Fruit fly (Drosophila melanogaster) whole organism, embryonic: Measurements from ENCODE around the gene CG31141.

Source experiments
- Ada2b ChIP-seq: fragments of 200-800 bp; sonication (Bioruptor generic); IDR thresholded peaks from 2 replicates; pipeline ENCODE4 v1.3.6; 2022; ENCODE audit warnings: missing biosample characterization, missing genetic modification characterization
- Atf-2 ChIP-seq: fragments of 200-800 bp; sonication (Bioruptor generic); optimal IDR thresholded peaks from 2 replicates; lab custom pipeline; 2016; ENCODE audit warnings: missing biosample characterization, missing genetic modification characterization
- B-H2 ChIP-seq: fragments of 200-800 bp; sonication (Bioruptor generic); optimal IDR thresholded peaks from 2 replicates; lab custom pipeline; 2018; ENCODE audit warnings: missing biosample characterization, mild to moderate bottlenecking, missing genetic modification characterization
- Bteb2 ChIP-seq: fragments of 200-800 bp; sonication (Bioruptor generic); optimal IDR thresholded peaks from 2 replicates; lab custom pipeline; 2016; ENCODE audit warnings: missing biosample characterization, missing genetic modification characterization
- C15 ChIP-seq: fragments of 200-800 bp; sonication (Bioruptor generic); IDR thresholded peaks from 3 replicates; pipeline ENCODE4 v1.3.6; 2022; ENCODE audit warnings: missing biosample characterization, missing genetic modification characterization
- CG10147 ChIP-seq: fragments of 200-800 bp; sonication (Bioruptor generic); optimal IDR thresholded peaks from 2 replicates; lab custom pipeline; 2019; ENCODE audit warnings: missing biosample characterization, mild to moderate bottlenecking, missing genetic modification characterization, moderate library complexity
- CG10959 ChIP-seq: fragments of 200-800 bp; sonication (Bioruptor generic); IDR thresholded peaks from 2 replicates; pipeline ENCODE4 v1.3.6; 2022; ENCODE audit warnings: missing biosample characterization, missing genetic modification characterization
- CG11456 ChIP-seq: fragments of 200-800 bp; sonication (Bioruptor generic); IDR thresholded peaks from 3 replicates; pipeline ENCODE4 v1.3.6; 2022; ENCODE audit warnings: missing biosample characterization, missing genetic modification characterization
- CG11560 ChIP-seq: fragments of 200-800 bp; sonication (Bioruptor generic); IDR thresholded peaks from 3 replicates; pipeline ENCODE4 v1.3.6; 2022; ENCODE audit warnings: missing biosample characterization, missing genetic modification characterization
- CG12155 ChIP-seq: fragments of 200-800 bp; sonication (Bioruptor generic); optimal IDR thresholded peaks from 3 replicates; lab custom pipeline; 2016; ENCODE audit warnings: missing biosample characterization, missing genetic modification characterization
- CG12942 ChIP-seq: fragments of 200-800 bp; sonication (Bioruptor generic); optimal IDR thresholded peaks from 3 replicates; lab custom pipeline; 2016; ENCODE audit warnings: missing biosample characterization, missing genetic modification characterization
- CG17359 ChIP-seq: fragments of 200-800 bp; sonication (Bioruptor generic); optimal IDR thresholded peaks from 3 replicates; lab custom pipeline; 2018; ENCODE audit warnings: missing biosample characterization, mild to moderate bottlenecking, missing genetic modification characterization, moderate library complexity
- CG18764 ChIP-seq: fragments of 200-800 bp; sonication (Bioruptor generic); optimal IDR thresholded peaks from 3 replicates; lab custom pipeline; 2016; ENCODE audit warnings: missing biosample characterization, missing genetic modification characterization
- CG3281 ChIP-seq: fragments of 200-800 bp; sonication (Bioruptor generic); optimal IDR thresholded peaks from 3 replicates; lab custom pipeline; 2017; ENCODE audit warnings: missing biosample characterization, mild to moderate bottlenecking, missing genetic modification characterization
- CG33557 ChIP-seq: fragments of 200-800 bp; sonication (Bioruptor generic); optimal IDR thresholded peaks from 2 replicates; lab custom pipeline; 2019; ENCODE audit warnings: missing biosample characterization, mild to moderate bottlenecking, missing genetic modification characterization, moderate library complexity
- CG34376 ChIP-seq: fragments of 200-800 bp; sonication (Bioruptor generic); optimal IDR thresholded peaks from 2 replicates; lab custom pipeline; 2018; ENCODE audit warnings: missing biosample characterization, mild to moderate bottlenecking, missing genetic modification characterization
- CG42726 ChIP-seq: fragments of 200-800 bp; sonication (Bioruptor generic); IDR thresholded peaks from 2 replicates; pipeline ENCODE4 v1.3.6; 2022; ENCODE audit warnings: missing biosample characterization, missing genetic modification characterization; ENCODE audit not compliant: partially characterized antibody
- CG4730 ChIP-seq: fragments of 200-800 bp; sonication (Bioruptor generic); IDR thresholded peaks from 2 replicates; pipeline ENCODE4 v1.3.6; 2022; ENCODE audit warnings: missing biosample characterization, missing genetic modification characterization
- CG7745 ChIP-seq: fragments of 200-800 bp; sonication (Bioruptor generic); optimal IDR thresholded peaks from 2 replicates; lab custom pipeline; 2018; ENCODE audit warnings: missing biosample characterization, mild to moderate bottlenecking, missing genetic modification characterization, moderate library complexity
- CG7987 ChIP-seq: fragments of 200-800 bp; sonication (Bioruptor generic); optimal IDR thresholded peaks from 2 replicates; lab custom pipeline; 2018; ENCODE audit warnings: missing biosample characterization, mild to moderate bottlenecking, missing genetic modification characterization, moderate library complexity
- CoRest ChIP-seq: fragments of 200-800 bp; sonication (Bioruptor generic); optimal IDR thresholded peaks from 3 replicates; lab custom pipeline; 2018; ENCODE audit warnings: missing biosample characterization, mild to moderate bottlenecking, missing genetic modification characterization, moderate library complexity
- Dref ChIP-seq: fragments of 200-800 bp; sonication (Bioruptor generic); IDR thresholded peaks from 2 replicates; pipeline ENCODE4 v1.3.6; 2022; ENCODE audit warnings: missing biosample characterization, missing genetic modification characterization
- E2f2 ChIP-seq: fragments of 200-800 bp; sonication (Bioruptor generic); IDR thresholded peaks from 2 replicates; pipeline ENCODE4 v1.3.6; 2022; ENCODE audit warnings: missing biosample characterization, missing genetic modification characterization
- H2.0 ChIP-seq: fragments of 200-800 bp; sonication (Bioruptor generic); IDR thresholded peaks from 2 replicates; pipeline ENCODE4 v1.3.6; 2022; ENCODE audit warnings: missing biosample characterization, missing genetic modification characterization
- HLH4C ChIP-seq: fragments of 200-800 bp; sonication (Bioruptor generic); IDR thresholded peaks from 3 replicates; pipeline ENCODE4 v1.3.6; 2022; ENCODE audit warnings: missing biosample characterization, missing genetic modification characterization; ENCODE audit not compliant: partially characterized antibody
- Hmr ChIP-seq: fragments of 200-800 bp; sonication (Bioruptor generic); optimal IDR thresholded peaks from 3 replicates; lab custom pipeline; 2017; ENCODE audit warnings: mild to moderate bottlenecking, missing biosample characterization, missing genetic modification reagents, missing genetic modification characterization
- NC2β ChIP-seq: fragments of 200-800 bp; sonication (Bioruptor generic); optimal IDR thresholded peaks from 2 replicates; lab custom pipeline; 2016; ENCODE audit warnings: missing biosample characterization, missing genetic modification characterization
- NfI ChIP-seq: fragments of 200-800 bp; sonication (Bioruptor generic); optimal IDR thresholded peaks from 3 replicates; lab custom pipeline; 2018; ENCODE audit warnings: missing biosample characterization, mild to moderate bottlenecking, missing genetic modification characterization, moderate library complexity
- Ptx1 ChIP-seq: fragments of 200-800 bp; sonication (Bioruptor generic); IDR thresholded peaks from 2 replicates; pipeline ENCODE4 v1.3.6; 2022; ENCODE audit warnings: missing biosample characterization, missing genetic modification characterization
- Six4 ChIP-seq: fragments of 200-800 bp; sonication (Bioruptor generic); optimal IDR thresholded peaks from 2 replicates; lab custom pipeline; 2016; ENCODE audit warnings: missing biosample characterization, missing genetic modification characterization
- abd-A ChIP-seq: fragments of 200-800 bp; sonication (Bioruptor generic); optimal IDR thresholded peaks from 3 replicates; lab custom pipeline; 2019; ENCODE audit warnings: missing biosample characterization, mild to moderate bottlenecking, missing genetic modification characterization, moderate library complexity
- az2 ChIP-seq: fragments of 200-800 bp; sonication (Bioruptor generic); optimal IDR thresholded peaks from 3 replicates; lab custom pipeline; 2016; ENCODE audit warnings: missing biosample characterization, missing genetic modification characterization
- bowl ChIP-seq: fragments of 200-800 bp; sonication (Bioruptor generic); IDR thresholded peaks from 2 replicates; pipeline ENCODE4 v1.3.6; 2022; ENCODE audit warnings: missing biosample characterization, missing genetic modification characterization
- cato ChIP-seq: fragments of 200-800 bp; sonication (Bioruptor generic); optimal IDR thresholded peaks from 2 replicates; lab custom pipeline; 2016; ENCODE audit warnings: missing biosample characterization, missing genetic modification characterization, borderline replicate concordance
- cg ChIP-seq: fragments of 200-800 bp; sonication (Bioruptor generic); optimal IDR thresholded peaks from 3 replicates; lab custom pipeline; 2019; ENCODE audit warnings: missing biosample characterization, mild to moderate bottlenecking, missing genetic modification characterization, moderate library complexity
- chn ChIP-seq: fragments of 200-800 bp; sonication (Bioruptor generic); optimal IDR thresholded peaks from 2 replicates; lab custom pipeline; 2016; ENCODE audit warnings: missing biosample characterization, missing genetic modification characterization
- ci ChIP-seq: fragments of 200-800 bp; sonication (Bioruptor generic); IDR thresholded peaks from 3 replicates; pipeline ENCODE4 v1.3.6; 2022; ENCODE audit warnings: missing biosample characterization, missing genetic modification characterization
- danr ChIP-seq: fragments of 200-800 bp; sonication (Bioruptor generic); IDR thresholded peaks from 2 replicates; pipeline ENCODE4 v1.3.6; 2022; ENCODE audit warnings: missing biosample characterization, missing genetic modification characterization
- fru ChIP-seq: fragments of >200 bp; optimal IDR thresholded peaks from 2 replicates; lab custom pipeline; 2017
- fu2 ChIP-seq: fragments of 200-800 bp; sonication (Bioruptor generic); optimal IDR thresholded peaks from 2 replicates; lab custom pipeline; 2016; ENCODE audit warnings: missing biosample characterization, missing genetic modification characterization
- grau ChIP-seq: fragments of 200-800 bp; optimal IDR thresholded peaks from 3 replicates; lab custom pipeline; 2019; ENCODE audit warnings: missing biosample characterization, mild to moderate bottlenecking, missing genetic modification characterization, moderate library complexity
- jing ChIP-seq: fragments of 200-800 bp; sonication (Bioruptor generic); optimal IDR thresholded peaks from 2 replicates; lab custom pipeline; 2018; ENCODE audit warnings: missing biosample characterization, mild to moderate bottlenecking, missing genetic modification characterization
- lola ChIP-seq, 3 experiments: fragments of >200 bp in 2 of 3; fragments of 200-800 bp in 1 of 3; sonication (Bioruptor generic) in 1 of 3; optimal IDR thresholded peaks; 2 replicates each; lab custom pipeline; 2017 to 2019; ENCODE audit warnings: missing biosample characterization in 3 of 3, missing genetic modification characterization in 3 of 3, mild to moderate bottlenecking in 1 of 3, moderate library complexity in 1 of 3
- maf-S ChIP-seq: fragments of 200-800 bp; sonication (Bioruptor generic); optimal IDR thresholded peaks from 2 replicates; lab custom pipeline; 2016; ENCODE audit warnings: missing biosample characterization, missing genetic modification characterization
- mirr ChIP-seq: fragments of 200-800 bp; sonication (Bioruptor generic); optimal IDR thresholded peaks from 3 replicates; lab custom pipeline; 2018; ENCODE audit warnings: missing biosample characterization, mild to moderate bottlenecking, missing genetic modification characterization
- oc ChIP-seq: fragments of 200-800 bp; sonication (Bioruptor generic); optimal IDR thresholded peaks from 2 replicates; lab custom pipeline; 2018; ENCODE audit warnings: missing biosample characterization, mild to moderate bottlenecking, missing genetic modification characterization, moderate library complexity
- peb ChIP-seq: fragments of 200-800 bp; sonication (Bioruptor generic); IDR thresholded peaks from 2 replicates; pipeline ENCODE4 v1.3.6; 2022; ENCODE audit warnings: missing biosample characterization, missing genetic modification characterization
- rib ChIP-seq: fragments of 200-800 bp; sonication (Bioruptor generic); IDR thresholded peaks from 2 replicates; pipeline ENCODE4 v1.3.6; 2022; ENCODE audit warnings: missing biosample characterization, missing genetic modification characterization
- ro ChIP-seq: fragments of 200-800 bp; sonication (Bioruptor generic); IDR thresholded peaks from 2 replicates; pipeline ENCODE4 v1.3.6; 2022; ENCODE audit warnings: missing biosample characterization, missing genetic modification characterization
- row ChIP-seq: fragments of 200-800 bp; sonication (Bioruptor generic); IDR thresholded peaks from 3 replicates; pipeline ENCODE4 v1.3.6; 2022; ENCODE audit warnings: missing biosample characterization, missing genetic modification characterization
- shn ChIP-seq: fragments of 200-800 bp; sonication (Bioruptor generic); optimal IDR thresholded peaks from 3 replicates; lab custom pipeline; 2016; ENCODE audit warnings: missing biosample characterization, missing genetic modification characterization
- sim ChIP-seq: fragments of 200-800 bp; sonication (Bioruptor generic); IDR thresholded peaks from 2 replicates; pipeline ENCODE4 v1.3.6; 2022; ENCODE audit warnings: missing biosample characterization, missing genetic modification characterization
- tio ChIP-seq: fragments of 200-800 bp; sonication (Bioruptor generic); optimal IDR thresholded peaks from 2 replicates; lab custom pipeline; 2017; ENCODE audit warnings: missing biosample characterization, missing genetic modification characterization, inconsistent platforms

CG31141 gene

dm6 chr3R:23889922-23890321 is 33.2 kb upstream of the CG31141 start, which contains the start of gene Pli (continued):
- TF ChIP-seq cato (GFP tag; lab: Kevin White, UChicago) (no peak), CG12155 (GFP tag; lab: Kevin White, UChicago) (no peak), CG7987 (peak; percentile 38), NfI (GFP tag; lab: Kevin White, UChicago) (peak; percentile 2), shn (no peak), az2 (GFP tag; lab: Kevin White, UChicago) (no peak), CoRest (tag; lab: Kevin White, UChicago) (peak; percentile 16), cg (GFP tag; lab: Kevin White, UChicago) (no peak), rib (GFP tag; lab: Robert Waterston, UW) (no peak), CG10147 (no peak), row (GFP tag; lab: Robert Waterston, UW) (no peak), CG4730 (GFP tag; lab: Robert Waterston, UW) (no peak), fu2 (GFP tag; lab: Kevin White, UChicago) (no peak), CG11456 (GFP tag; lab: Robert Waterston, UW) (no peak), ci (GFP tag; lab: Robert Waterston, UW) (no peak), CG10959 (GFP tag; lab: Robert Waterston, UW) (no peak), HLH4C (no peak), CG42726 (GFP tag; lab: Robert Waterston, UW) (no peak), C15 (GFP tag; lab: Robert Waterston, UW) (no peak), CG11560 (no peak), lola (GFP tag; optimal IDR thresholded peaks at IDR 0.05; lab: Kevin White, UChicago) (no peak), Atf-2 (no peak), sim (GFP tag; lab: Robert Waterston, UW) (no peak), NC2β (GFP tag; lab: Kevin White, UChicago) (no peak), Ada2b (GFP tag; lab: Robert Waterston, UW) (no peak), H2.0 (GFP tag; lab: Robert Waterston, UW) (no peak), bowl (GFP tag; lab: Robert Waterston, UW) (no peak), Hmr (GFP tag; lab: Kevin White, UChicago) (peak; percentile 55), grau (tag; lab: Kevin White, UChicago) (peak; percentile 39), mirr (GFP tag; lab: Kevin White, UChicago) (peak; percentile 1), abd-A (tag; lab: Kevin White, UChicago) (peak; percentile 42), CG3281 (GFP tag; lab: Kevin White, UChicago) (no peak), fru (lab: Kevin White, UChicago) (no peak), Six4 (GFP tag; lab: Kevin White, UChicago) (no peak), peb (GFP tag; lab: Robert Waterston, UW) (no peak), ro (GFP tag; lab: Robert Waterston, UW) (no peak), CG18764 (no peak), CG33557 (peak; percentile 2), oc (no peak), Dref (GFP tag; lab: Robert Waterston, UW) (no peak), B-H2 (GFP tag; lab: Kevin White, UChicago) (peak; percentile 55), maf-S (no peak), jing (GFP tag; lab: Kevin White, UChicago) (no peak), tio (no peak), CG34376 (GFP tag; lab: Kevin White, UChicago) (peak; percentile 11), chn (GFP tag; lab: Kevin White, UChicago) (no peak), CG7745 (tag; lab: Kevin White, UChicago) (no peak), Ptx1 (GFP tag; lab: Robert Waterston, UW) (no peak), CG17359 (tag; lab: Kevin White, UChicago) (peak; percentile 12), Bteb2 (GFP tag; lab: Kevin White, UChicago) (no peak), E2f2 (GFP tag; lab: Robert Waterston, UW) (no peak), CG12942 (no peak), danr (GFP tag; lab: Robert Waterston, UW) (no peak)
